Fruit fly (Drosophila melanogaster): ENCODE results near the gene ovo.

ovo gene

dm6 chrX:5025283-5025682, 22.8 kb upstream of the ovo start (continued):
- TF ChIP-seq grn (GFP tag; optimal IDR thresholded peaks at IDR 0.05) (no peak), ssp (GFP tag; IDR thresholded peaks at IDR 0.05) (no peak), chinmo (GFP tag; IDR thresholded peaks at IDR 0.05; ENCODE audit: partially characterized antibody) (no peak)

dm6 chrX:5026024-5026623, 21.9 kb upstream of the ovo start:
- TF ChIP-seq CG17186 (GFP tag; optimal IDR thresholded peaks at IDR 0.05): no peak
- peak; percentile 11 for TF ChIP-seq corto (GFP tag; optimal IDR thresholded peaks at IDR 0.05)

dm6 chrX:5026680-5027079, 21.4 kb upstream of the ovo start:
- peak; percentile 53 for TF ChIP-seq lbe (GFP tag; optimal IDR thresholded peaks at IDR 0.05)
- TF ChIP-seq D (optimal IDR thresholded peaks at IDR 0.05): no peak
- no peak for TF ChIP-seq D (GFP tag; optimal IDR thresholded peaks at IDR 0.05)
- TF ChIP-seq Doc3 (GFP tag; IDR thresholded peaks at IDR 0.05; ENCODE audit: partially characterized antibody): no peak

- no peak for TF ChIP-seq MESR4 (GFP tag; optimal IDR thresholded peaks at IDR 0.05)
- TF ChIP-seq schlank (tag; optimal IDR thresholded peaks at IDR 0.05): no peak
- no peak for TF ChIP-seq gcm2 (GFP tag; optimal IDR thresholded peaks at IDR 0.05)
- TF ChIP-seq CG9215 (GFP tag; IDR thresholded peaks at IDR 0.05): no peak
- TF ChIP-seq HmgD (GFP tag; optimal IDR thresholded peaks at IDR 0.05): no peak
- TF ChIP-seq pros (GFP tag; optimal IDR thresholded peaks at IDR 0.05): no peak
- TF ChIP-seq CG7839 (tag; optimal IDR thresholded peaks at IDR 0.05): no peak
- no peak for TF ChIP-seq ERR (GFP tag; optimal IDR thresholded peaks at IDR 0.05)
- TF ChIP-seq CG2202 (tag; optimal IDR thresholded peaks at IDR 0.05): no peak
- TF ChIP-seq CHES-1-like (GFP tag; optimal IDR thresholded peaks at IDR 0.05): no peak
- TF ChIP-seq Sox102F (GFP tag; optimal IDR thresholded peaks at IDR 0.05): no peak
- TF ChIP-seq CkIIα-i1 (GFP tag; IDR thresholded peaks at IDR 0.05): no peak
- no peak for TF ChIP-seq croc (GFP tag; conservative IDR thresholded peaks at IDR 0.05)
Observed at dm6 chrX:5027322-5027721, 20.8 kb upstream of the ovo start.

dm6 chrX:5030110-5030663, 17.9 kb upstream of the ovo start:
- TF ChIP-seq CG11723 (GFP tag; optimal IDR thresholded peaks at IDR 0.05) (no peak), CG16813 (GFP tag; IDR thresholded peaks at IDR 0.05; ENCODE audit: partially characterized antibody) (no peak), CG12104 (GFP tag; optimal IDR thresholded peaks at IDR 0.05) (no peak), CG10543 (GFP tag; optimal IDR thresholded peaks at IDR 0.05) (no peak), Dad (GFP tag; optimal IDR thresholded peaks at IDR 0.05) (no peak)

DNA sequence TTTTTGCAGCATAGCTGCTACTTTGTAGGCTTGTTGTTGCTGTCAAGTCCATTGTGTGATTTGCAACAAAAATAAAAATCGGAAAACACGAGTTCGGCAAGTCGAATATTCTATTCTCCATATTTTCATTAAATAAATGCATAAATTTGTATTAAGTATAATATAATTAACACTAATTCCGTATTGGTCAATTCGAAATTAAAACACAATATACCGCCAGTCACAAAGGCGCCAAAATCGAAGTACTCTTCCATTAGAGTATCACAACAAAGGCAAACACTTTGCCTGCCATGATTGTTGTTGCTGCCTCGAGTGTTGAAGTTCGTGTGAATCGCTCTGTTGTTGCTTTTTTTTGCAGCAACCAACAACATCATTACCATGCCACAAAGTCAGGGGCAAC, 16.8 kb upstream of the ovo start:
- TF ChIP-seq CG33557 (GFP tag; optimal IDR thresholded peaks at IDR 0.05) (no peak), lbe (GFP tag; optimal IDR thresholded peaks at IDR 0.05) (peak; percentile 19), CG11504 (tag; optimal IDR thresholded peaks at IDR 0.05) (peak; percentile 5), CG12071 (GFP tag; optimal IDR thresholded peaks at IDR 0.05) (no peak), CG10543 (GFP tag; optimal IDR thresholded peaks at IDR 0.05) (no peak), prd (optimal IDR thresholded peaks at IDR 0.05) (no peak), prd (GFP tag; IDR thresholded peaks at IDR 0.05) (no peak), crol (GFP tag; IDR thresholded peaks at IDR 0.05) (no peak), CG14014 (GFP tag; IDR thresholded peaks at IDR 0.05) (no peak), CG12299 (tag; optimal IDR thresholded peaks at IDR 0.05) (no peak), CG12391 (tag; optimal IDR thresholded peaks at IDR 0.05) (no peak), Drgx (GFP tag; IDR thresholded peaks at IDR 0.05) (peak; percentile 50; the same call in 1 of the 2 replicates), cato (GFP tag; optimal IDR thresholded peaks at IDR 0.05; ENCODE audit: borderline replicate concordance) (no peak), Elba2 (GFP tag; optimal IDR thresholded peaks at IDR 0.05) (no peak), CG10959 (GFP tag; IDR thresholded peaks at IDR 0.05) (no peak), fu2 (GFP tag; optimal IDR thresholded peaks at IDR 0.05) (no peak), slp2 (GFP tag; optimal IDR thresholded peaks at IDR 0.05) (no peak), pita (GFP tag; optimal IDR thresholded peaks at IDR 0.05) (no peak)

Measured in whole organism, embryonic.